Fruit fly (Drosophila melanogaster): ENCODE data around the gene ERR.

The ERR gene

dm6 chr3L:8156199-8156598 is 30.3 kb downstream of the ERR start:
- TF ChIP-seq ey (GFP tag; optimal IDR thresholded peaks at IDR 0.05) (peak; percentile 48), Hnf4 (GFP tag; optimal IDR thresholded peaks at IDR 0.05) (peak; percentile 6), br (GFP tag; optimal IDR thresholded peaks at IDR 0.05) (peak; percentile 53), HLH106 (tag; optimal IDR thresholded peaks at IDR 0.05) (peak; percentile 31), h (GFP tag; optimal IDR thresholded peaks at IDR 0.05) (peak; percentile 48), rgr (GFP tag; optimal IDR thresholded peaks at IDR 0.05) (peak; percentile 49), psq (GFP tag; optimal IDR thresholded peaks at IDR 0.05) (no peak), foxo (GFP tag; optimal IDR thresholded peaks at IDR 0.05) (peak in 1 of 2 experiments; percentile 49), Sp1 (GFP tag; optimal IDR thresholded peaks at IDR 0.05) (peak; percentile 43), fru (GFP tag; optimal IDR thresholded peaks at IDR 0.05) (peak; percentile 22), tai (GFP tag; optimal IDR thresholded peaks at IDR 0.05) (no peak), lola (GFP tag; optimal IDR thresholded peaks at IDR 0.05) (no peak), OdsH (GFP tag; optimal IDR thresholded peaks at IDR 0.05) (peak; percentile 43)

dm6 chr3L:8155324-8155723 is 31.1 kb downstream of the ERR start:
- TF ChIP-seq tai (GFP tag; optimal IDR thresholded peaks at IDR 0.05) (no peak), br (GFP tag; optimal IDR thresholded peaks at IDR 0.05) (no peak), lola (GFP tag; optimal IDR thresholded peaks at IDR 0.05) (no peak), Mio (GFP tag; optimal IDR thresholded peaks at IDR 0.05) (no peak), h (GFP tag; optimal IDR thresholded peaks at IDR 0.05) (no peak), Hnf4 (GFP tag; optimal IDR thresholded peaks at IDR 0.05) (no peak), Hr78 (GFP tag; optimal IDR thresholded peaks at IDR 0.05) (no peak), GATAd (GFP tag; optimal IDR thresholded peaks at IDR 0.05) (no peak), dmrt93B (GFP tag; optimal IDR thresholded peaks at IDR 0.05) (no peak), sage (GFP tag; optimal IDR thresholded peaks at IDR 0.05) (no peak), N (GFP tag; optimal IDR thresholded peaks at IDR 0.05) (no peak), Dif (GFP tag; optimal IDR thresholded peaks at IDR 0.05; ENCODE audit: partially characterized antibody) (no peak), CG9705 (GFP tag; optimal IDR thresholded peaks at IDR 0.05) (no peak), OdsH (GFP tag; optimal IDR thresholded peaks at IDR 0.05) (no peak), CG32264 (GFP tag; optimal IDR thresholded peaks at IDR 0.05) (no peak), Hr83 (GFP tag; optimal IDR thresholded peaks at IDR 0.05; ENCODE audit: poor library complexity, severe bottlenecking) (no peak), psq (GFP tag; optimal IDR thresholded peaks at IDR 0.05) (no peak)

- TF ChIP-seq tai (GFP tag; optimal IDR thresholded peaks at IDR 0.05) (no peak), foxo (GFP tag; optimal IDR thresholded peaks at IDR 0.05) (no peak), OdsH (GFP tag; optimal IDR thresholded peaks at IDR 0.05) (no peak), psq (GFP tag; optimal IDR thresholded peaks at IDR 0.05) (no peak), h (GFP tag; optimal IDR thresholded peaks at IDR 0.05) (no peak), Mio (GFP tag; optimal IDR thresholded peaks at IDR 0.05) (no peak), woc (GFP tag; optimal IDR thresholded peaks at IDR 0.05) (no peak), Dif (GFP tag; optimal IDR thresholded peaks at IDR 0.05; ENCODE audit: partially characterized antibody) (no peak), GATAd (GFP tag; optimal IDR thresholded peaks at IDR 0.05) (no peak), dl (GFP tag; optimal IDR thresholded peaks at IDR 0.05; ENCODE audit: insufficient read depth in 1 of 2, partially characterized antibody in 2 of 2) (no peak), Rel (GFP tag; optimal IDR thresholded peaks at IDR 0.05) (no peak), Rel (tag; optimal IDR thresholded peaks at IDR 0.05) (no peak), sage (GFP tag; optimal IDR thresholded peaks at IDR 0.05) (no peak), sv (GFP tag; optimal IDR thresholded peaks at IDR 0.05) (no peak), Dfd (GFP tag; optimal IDR thresholded peaks at IDR 0.05) (no peak), CG32264 (GFP tag; optimal IDR thresholded peaks at IDR 0.05) (no peak)
Measured at dm6 chr3L:8154544-8154943, 31.9 kb downstream of the ERR start.

- TF ChIP-seq dmrt93B (GFP tag; optimal IDR thresholded peaks at IDR 0.05) (peak; percentile 16), usp (GFP tag; optimal IDR thresholded peaks at IDR 0.05) (no peak), br (GFP tag; optimal IDR thresholded peaks at IDR 0.05) (peak; percentile 8), fru (GFP tag; optimal IDR thresholded peaks at IDR 0.05) (peak; percentile 64), h (GFP tag; optimal IDR thresholded peaks at IDR 0.05) (peak; percentile 2), sv (GFP tag; optimal IDR thresholded peaks at IDR 0.05) (peak; percentile 39), CG32264 (GFP tag; optimal IDR thresholded peaks at IDR 0.05) (no peak), rgr (GFP tag; optimal IDR thresholded peaks at IDR 0.05) (peak; percentile 45), HLH106 (tag; optimal IDR thresholded peaks at IDR 0.05) (peak; percentile 10), Myc (optimal IDR thresholded peaks at IDR 0.05) (no peak), foxo (GFP tag; optimal IDR thresholded peaks at IDR 0.05) (peak in 1 of 2 experiments; percentile 6), ey (GFP tag; optimal IDR thresholded peaks at IDR 0.05) (peak; percentile 47), woc (GFP tag; optimal IDR thresholded peaks at IDR 0.05) (peak; percentile 16)
Measured at dm6 chr3L:8153206-8153996, 33.1 kb downstream of the ERR start.
